Fruit fly (Drosophila melanogaster): ENCODE measurements around the gene CG18266.

CG18266 gene

DNA sequence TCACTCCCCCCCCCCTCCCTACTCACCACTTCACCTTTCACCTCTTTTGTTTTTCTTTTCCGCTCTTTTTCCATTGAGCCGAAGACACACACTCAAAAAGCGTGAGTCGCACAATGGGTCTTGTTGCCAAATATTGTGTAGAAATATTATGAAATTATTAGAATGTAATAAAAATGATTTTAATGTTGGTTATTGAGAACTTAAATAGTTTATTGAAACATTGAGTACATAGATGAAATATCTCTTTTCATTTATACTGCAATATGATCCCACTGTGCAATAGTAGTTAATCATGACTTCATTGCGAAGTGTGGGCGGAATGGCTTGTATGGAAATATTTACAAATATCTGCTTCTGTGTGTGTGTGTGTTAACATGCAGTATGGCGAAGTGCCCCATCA lies 29.5 kb upstream of the CG18266 start (continued):
- TF ChIP-seq salr (GFP tag; optimal IDR thresholded peaks at IDR 0.05) (peak; percentile 12 to 48), CG8119 (GFP tag; IDR thresholded peaks at IDR 0.05) (peak; percentile 88), net (GFP tag; optimal IDR thresholded peaks at IDR 0.05) (peak; percentile 15), CG6276 (GFP tag; optimal IDR thresholded peaks at IDR 0.05) (peak; percentile 50), dsx (GFP tag; optimal IDR thresholded peaks at IDR 0.05; ENCODE audit: poor library complexity, severe bottlenecking) (peak; percentile 42), fd59A (GFP tag; optimal IDR thresholded peaks at IDR 0.05) (peak; percentile 19), vri (GFP tag; optimal IDR thresholded peaks at IDR 0.05) (no peak), Smox (GFP tag; optimal IDR thresholded peaks at IDR 0.05) (no peak), Lpt (GFP tag; optimal IDR thresholded peaks at IDR 0.05) (peak; percentile 60), Sox102F (GFP tag; optimal IDR thresholded peaks at IDR 0.05) (no peak), pdm3 (GFP tag; optimal IDR thresholded peaks at IDR 0.05) (peak; percentile 43), CG34406 (GFP tag; optimal IDR thresholded peaks at IDR 0.05) (peak; percentile 42)

- peak; percentile 12 for TF ChIP-seq CG34406 (GFP tag; optimal IDR thresholded peaks at IDR 0.05)
- TF ChIP-seq spab (GFP tag; optimal IDR thresholded peaks at IDR 0.05) = peak; percentile 13
- TF ChIP-seq CG11762 (GFP tag; optimal IDR thresholded peaks at IDR 0.05; ENCODE audit: insufficient read depth) = peak; percentile 10
- TF ChIP-seq CG8632 (GFP tag; optimal IDR thresholded peaks at IDR 0.05) = no peak
- no peak for TF ChIP-seq CG6854 (GFP tag; optimal IDR thresholded peaks at IDR 0.05)
- TF ChIP-seq Ets96B (tag; optimal IDR thresholded peaks at IDR 0.05) = peak; percentile 54
- TF ChIP-seq CG3919 (GFP tag; optimal IDR thresholded peaks at IDR 0.05) = peak; percentile 49
- no peak for TF ChIP-seq fd85E (GFP tag; optimal IDR thresholded peaks at IDR 0.05)
- no peak for TF ChIP-seq Hr38 (GFP tag; optimal IDR thresholded peaks at IDR 0.05)
- TF ChIP-seq CG1621 (tag; optimal IDR thresholded peaks at IDR 0.05) = peak; percentile 18
- TF ChIP-seq lz (GFP tag; optimal IDR thresholded peaks at IDR 0.05) = peak; percentile 40
- peak; percentile 25 for TF ChIP-seq topi (GFP tag; optimal IDR thresholded peaks at IDR 0.05)
- peak; percentile 55; the same call in 2 of the 3 replicates for TF ChIP-seq CG6163 (GFP tag; IDR thresholded peaks at IDR 0.05)
- TF ChIP-seq Blimp-1 (GFP tag; optimal IDR thresholded peaks at IDR 0.05) = no peak
- no peak for TF ChIP-seq dac (GFP tag; optimal IDR thresholded peaks at IDR 0.05)
- TF ChIP-seq Eip75B (GFP tag; optimal IDR thresholded peaks at IDR 0.05) = peak; percentile 30
- peak; percentile 37 for TF ChIP-seq Smox (GFP tag; optimal IDR thresholded peaks at IDR 0.05)
- TF ChIP-seq CG8119 (GFP tag; IDR thresholded peaks at IDR 0.05) = peak; percentile 60; the same call in 2 of the 3 replicates
- no peak for TF ChIP-seq ss (GFP tag; optimal IDR thresholded peaks at IDR 0.05)
- TF ChIP-seq net (GFP tag; optimal IDR thresholded peaks at IDR 0.05) = no peak
- no peak for TF ChIP-seq Lpt (GFP tag; optimal IDR thresholded peaks at IDR 0.05)
- TF ChIP-seq Sox102F (GFP tag; optimal IDR thresholded peaks at IDR 0.05) = peak; percentile 39
- TF ChIP-seq Sox15 (GFP tag; optimal IDR thresholded peaks at IDR 0.05) = no peak
- TF ChIP-seq Ets21C (GFP tag; optimal IDR thresholded peaks at IDR 0.05) = peak; percentile 15
- TF ChIP-seq eg (GFP tag; IDR thresholded peaks at IDR 0.05) = peak; percentile 60; the same call in 2 of the 3 replicates
- TF ChIP-seq acj6 (GFP tag; optimal IDR thresholded peaks at IDR 0.05) = peak; percentile 57
- TF ChIP-seq Hr4 (GFP tag; optimal IDR thresholded peaks at IDR 0.05) = peak; percentile 54
- TF ChIP-seq achi (GFP tag; optimal IDR thresholded peaks at IDR 0.05) = peak; percentile 31
- peak; percentile 32 for TF ChIP-seq pdm3 (GFP tag; optimal IDR thresholded peaks at IDR 0.05)
- peak; percentile 28 for TF ChIP-seq CG9139 (GFP tag; optimal IDR thresholded peaks at IDR 0.05)
- no peak for TF ChIP-seq Eip93F (GFP tag; optimal IDR thresholded peaks at IDR 0.05)
- no peak for TF ChIP-seq CG11294 (GFP tag; IDR thresholded peaks at IDR 0.05)
- TF ChIP-seq CG8319 (GFP tag; optimal IDR thresholded peaks at IDR 0.05) = no peak
- peak in 1 of 2 experiments; percentile 26 for TF ChIP-seq salr (GFP tag; optimal IDR thresholded peaks at IDR 0.05)
- TF ChIP-seq CG4318 (GFP tag; optimal IDR thresholded peaks at IDR 0.05) = peak; percentile 33
- TF ChIP-seq dsx (GFP tag; optimal IDR thresholded peaks at IDR 0.05; ENCODE audit: poor library complexity, severe bottlenecking) = peak; percentile 45
- TF ChIP-seq CG3032 (tag; optimal IDR thresholded peaks at IDR 0.05) = no peak
- TF ChIP-seq CG10631 (GFP tag; optimal IDR thresholded peaks at IDR 0.05) = peak; percentile 53
- peak; percentile 58 for TF ChIP-seq OdsH (GFP tag; optimal IDR thresholded peaks at IDR 0.05)
- TF ChIP-seq esn (GFP tag; optimal IDR thresholded peaks at IDR 0.05) = no peak
- TF ChIP-seq cyc (GFP tag; optimal IDR thresholded peaks at IDR 0.05) = peak; percentile 29
- TF ChIP-seq CG7368 (GFP tag; optimal IDR thresholded peaks at IDR 0.05) = peak; percentile 21
- peak; percentile 42 for TF ChIP-seq CG10669 (GFP tag; optimal IDR thresholded peaks at IDR 0.05)
- peak; percentile 26 for TF ChIP-seq CG11902 (GFP tag; optimal IDR thresholded peaks at IDR 0.05)
- peak; percentile 69 for TF ChIP-seq svp (GFP tag)
- TF ChIP-seq vri (GFP tag; optimal IDR thresholded peaks at IDR 0.05) = no peak
Observed at dm6 chr2L:5569503-5569902, 27.1 kb upstream of the CG18266 start.
